Fruit fly (Drosophila melanogaster): ENCODE results near the gene Uros2.

Gene Uros2

DNA sequence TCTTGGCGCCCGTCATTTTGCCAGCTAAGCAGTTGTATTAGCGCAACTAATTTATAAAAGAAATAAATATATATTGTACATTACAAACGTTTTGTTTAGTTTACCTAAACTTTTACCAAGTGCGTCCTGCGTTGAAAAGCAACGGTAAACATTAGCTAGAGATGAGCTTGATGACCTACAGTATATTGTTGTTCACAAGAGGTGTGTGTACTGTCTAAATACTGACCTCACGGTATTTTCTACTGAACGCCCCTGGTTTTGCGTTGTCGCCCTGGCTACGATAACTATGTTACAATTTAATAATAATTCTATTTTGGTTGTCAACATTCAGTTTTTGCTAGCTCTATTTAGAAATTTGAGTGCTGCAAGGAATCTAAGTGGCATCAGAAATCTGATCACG, 4.1 kb downstream of the Uros2 start, which contains the start of gene Acyp2 (continued):
- TF ChIP-seq PHDP (tag; optimal IDR thresholded peaks at IDR 0.05): no peak
- peak; percentile 93 for TF ChIP-seq Lhr (GFP tag; optimal IDR thresholded peaks at IDR 0.05)
- peak; percentile 10 for TF ChIP-seq lab (GFP tag; optimal IDR thresholded peaks at IDR 0.05)
- TF ChIP-seq Six4 (GFP tag; optimal IDR thresholded peaks at IDR 0.05): no peak
- no peak for TF ChIP-seq CG13123 (GFP tag; optimal IDR thresholded peaks at IDR 0.05)
- no peak; the same call in 1 of the 2 replicates for TF ChIP-seq NFAT (GFP tag; IDR thresholded peaks at IDR 0.05)
- TF ChIP-seq CG31388 (GFP tag; optimal IDR thresholded peaks at IDR 0.05): no peak
- TF ChIP-seq caup (GFP tag; optimal IDR thresholded peaks at IDR 0.05; ENCODE audit: severe bottlenecking): peak; percentile 36
- no peak for TF ChIP-seq CG12744 (GFP tag; optimal IDR thresholded peaks at IDR 0.05)
- peak; percentile 48 for TF ChIP-seq CoRest (tag; optimal IDR thresholded peaks at IDR 0.05)
- no peak for TF ChIP-seq CG7372 (GFP tag; IDR thresholded peaks at IDR 0.05)
- no peak for TF ChIP-seq CG11247 (GFP tag; IDR thresholded peaks at IDR 0.05)
- no peak for TF ChIP-seq en (GFP tag; optimal IDR thresholded peaks at IDR 0.05)
- TF ChIP-seq CG15601 (tag; optimal IDR thresholded peaks at IDR 0.05): peak; percentile 31
- no peak for TF ChIP-seq E2f1 (GFP tag; IDR thresholded peaks at IDR 0.05)
- TF ChIP-seq CG14441 (GFP tag; IDR thresholded peaks at IDR 0.05): 0 out of 2 replicates have a peak, but pooled peaks have one; percentile 17
- no peak for TF ChIP-seq dmrt11E (tag; optimal IDR thresholded peaks at IDR 0.05)
- no peak for TF ChIP-seq Abd-B (GFP tag; optimal IDR thresholded peaks at IDR 0.05)
- TF ChIP-seq zf30C (GFP tag; optimal IDR thresholded peaks at IDR 0.05): no peak
- no peak for TF ChIP-seq lov (optimal IDR thresholded peaks at IDR 0.05)
- no peak for TF ChIP-seq lov (GFP tag; IDR thresholded peaks at IDR 0.05)
- no peak for TF ChIP-seq gce (GFP tag; IDR thresholded peaks at IDR 0.05)
- TF ChIP-seq Dll (GFP tag; IDR thresholded peaks at IDR 0.05; ENCODE audit: partially characterized antibody): peak; percentile 46
- TF ChIP-seq CG17359 (tag; optimal IDR thresholded peaks at IDR 0.05): no peak
- no peak for TF ChIP-seq CG6254 (GFP tag; optimal IDR thresholded peaks at IDR 0.05)
- TF ChIP-seq CG11696 (GFP tag; IDR thresholded peaks at IDR 0.05): no peak
- no peak for TF ChIP-seq Meics (GFP tag; optimal IDR thresholded peaks at IDR 0.05)
- no peak for TF ChIP-seq CG3726 (GFP tag; IDR thresholded peaks at IDR 0.05)
- TF ChIP-seq pho (GFP tag; optimal IDR thresholded peaks at IDR 0.05): no peak
- TF ChIP-seq mam (GFP tag; optimal IDR thresholded peaks at IDR 0.05): peak; percentile 45
- TF ChIP-seq ken (GFP tag; IDR thresholded peaks at IDR 0.05): no peak
- no peak for TF ChIP-seq CG13296 (GFP tag; optimal IDR thresholded peaks at IDR 0.05)
- no peak for TF ChIP-seq cg (GFP tag; optimal IDR thresholded peaks at IDR 0.05)
- no peak for TF ChIP-seq oc (tag; optimal IDR thresholded peaks at IDR 0.05)
- TF ChIP-seq CG3407 (GFP tag; optimal IDR thresholded peaks at IDR 0.05): no peak
- TF ChIP-seq Camta (GFP tag; optimal IDR thresholded peaks at IDR 0.05): no peak
- peak; percentile 10 for TF ChIP-seq Hr3 (GFP tag; optimal IDR thresholded peaks at IDR 0.05)
- TF ChIP-seq CG15514 (GFP tag; optimal IDR thresholded peaks at IDR 0.05): peak; percentile 76
- no peak for TF ChIP-seq ATbp (GFP tag; optimal IDR thresholded peaks at IDR 0.05)
- peak; percentile 21 for TF ChIP-seq Bteb2 (GFP tag; optimal IDR thresholded peaks at IDR 0.05)
- no peak for TF ChIP-seq Dek (tag; optimal IDR thresholded peaks at IDR 0.05)
- TF ChIP-seq fd3F (GFP tag; optimal IDR thresholded peaks at IDR 0.05): no peak
- peak; percentile 62 for TF ChIP-seq CG2120 (GFP tag; optimal IDR thresholded peaks at IDR 0.05)
- TF ChIP-seq Scr (GFP tag; IDR thresholded peaks at IDR 0.05; ENCODE audit: partially characterized antibody): peak; percentile 53
- no peak for TF ChIP-seq z (GFP tag; IDR thresholded peaks at IDR 0.05)
- no peak for TF ChIP-seq CG33557 (GFP tag; optimal IDR thresholded peaks at IDR 0.05)
- peak; percentile 32 for TF ChIP-seq tup (GFP tag; optimal IDR thresholded peaks at IDR 0.05)
- TF ChIP-seq nom (GFP tag; optimal IDR thresholded peaks at IDR 0.05): no peak
- peak; percentile 41 for TF ChIP-seq CG8924 (tag; optimal IDR thresholded peaks at IDR 0.05)
- TF ChIP-seq CTCF (GFP tag; optimal IDR thresholded peaks at IDR 0.05): peak; percentile 16
- TF ChIP-seq MESR4 (GFP tag; optimal IDR thresholded peaks at IDR 0.05): peak; percentile 51

All from whole organism, embryonic.